Fruit fly (Drosophila melanogaster): ENCODE measurements around the gene CG8611.

Gene CG8611

DNA sequence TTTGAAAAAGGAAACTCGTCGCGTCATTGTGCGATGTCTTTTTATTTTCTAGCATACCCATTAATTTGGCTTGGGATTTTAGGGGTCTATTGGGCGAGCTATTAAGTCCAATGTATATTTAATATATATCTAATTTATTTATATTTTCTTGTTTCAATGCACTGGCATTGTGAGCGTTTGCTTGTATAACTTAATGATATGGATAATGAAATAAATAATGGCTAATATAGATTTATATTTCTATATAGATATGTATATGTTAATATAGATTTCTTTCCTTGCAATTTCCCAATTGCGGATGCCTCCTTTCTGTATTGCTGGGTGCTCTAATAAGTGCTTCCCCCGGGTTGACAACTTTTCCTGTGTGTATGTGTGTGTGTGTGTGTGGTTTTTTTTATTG lies 49.6 kb upstream of the CG8611 start (continued):
- TF ChIP-seq corto (GFP tag; optimal IDR thresholded peaks at IDR 0.05) (no peak), tx (GFP tag; optimal IDR thresholded peaks at IDR 0.05) (no peak), Tbp (GFP tag; optimal IDR thresholded peaks at IDR 0.05) (no peak), hkb (optimal IDR thresholded peaks at IDR 0.05) (no peak), hkb (GFP tag; IDR thresholded peaks at IDR 0.05) (no peak), CG13123 (GFP tag; optimal IDR thresholded peaks at IDR 0.05) (no peak), kah (GFP tag; optimal IDR thresholded peaks at IDR 0.05) (no peak), dm (GFP tag; optimal IDR thresholded peaks at IDR 0.05) (no peak), sug (tag; optimal IDR thresholded peaks at IDR 0.05) (no peak), Dip3 (GFP tag; optimal IDR thresholded peaks at IDR 0.05) (no peak), abd-A (tag; optimal IDR thresholded peaks at IDR 0.05) (no peak), tna (GFP tag; IDR thresholded peaks at IDR 0.05; ENCODE audit: partially characterized antibody) (no peak), CTCF (GFP tag; optimal IDR thresholded peaks at IDR 0.05) (no peak), br (optimal IDR thresholded peaks at IDR 0.05) (no peak), CG17385 (GFP tag; optimal IDR thresholded peaks at IDR 0.05) (no peak), exex (tag; optimal IDR thresholded peaks at IDR 0.05) (no peak), CG1832 (GFP tag; optimal IDR thresholded peaks at IDR 0.05) (no peak), CG11093 (GFP tag; IDR thresholded peaks at IDR 0.05) (no peak), Med (GFP tag) (no peak), CG6765 (GFP tag; optimal IDR thresholded peaks at IDR 0.05) (no peak), CG18764 (GFP tag; optimal IDR thresholded peaks at IDR 0.05) (no peak), CoRest (tag; optimal IDR thresholded peaks at IDR 0.05) (peak; percentile 40), CG4282 (GFP tag; optimal IDR thresholded peaks at IDR 0.05) (no peak), C15 (GFP tag; IDR thresholded peaks at IDR 0.05) (no peak), Fer3 (tag; optimal IDR thresholded peaks at IDR 0.05) (no peak), CG17359 (tag; optimal IDR thresholded peaks at IDR 0.05) (peak; percentile 13), nerfin-2 (GFP tag; IDR thresholded peaks at IDR 0.05; ENCODE audit: partially characterized antibody) (no peak), CG11504 (tag; optimal IDR thresholded peaks at IDR 0.05) (peak; percentile 30), Hmr (GFP tag; optimal IDR thresholded peaks at IDR 0.05) (no peak), CG3847 (GFP tag; IDR thresholded peaks at IDR 0.05) (no peak), nom (GFP tag; optimal IDR thresholded peaks at IDR 0.05) (no peak), jigr1 (GFP tag; IDR thresholded peaks at IDR 0.05) (no peak), ftz-f1 (GFP tag; optimal IDR thresholded peaks at IDR 0.05) (no peak), D19A (tag; optimal IDR thresholded peaks at IDR 0.05) (peak; percentile 30), ind (GFP tag; optimal IDR thresholded peaks at IDR 0.05) (no peak), CG32532 (GFP tag; IDR thresholded peaks at IDR 0.05) (no peak), gce (GFP tag; IDR thresholded peaks at IDR 0.05) (no peak), CG11247 (GFP tag; IDR thresholded peaks at IDR 0.05) (no peak), CG5245 (GFP tag; optimal IDR thresholded peaks at IDR 0.05) (no peak), fu2 (GFP tag; optimal IDR thresholded peaks at IDR 0.05) (no peak), Bdp1 (GFP tag; optimal IDR thresholded peaks at IDR 0.05) (no peak), fd64A (GFP tag; optimal IDR thresholded peaks at IDR 0.05) (no peak), CG14965 (GFP tag; optimal IDR thresholded peaks at IDR 0.05; ENCODE audit: borderline replicate concordance) (no peak), Xrp1 (GFP tag; IDR thresholded peaks at IDR 0.05) (peak; percentile 54; the same call in 1 of the 2 replicates), CG14014 (GFP tag; IDR thresholded peaks at IDR 0.05) (no peak), pros (GFP tag; optimal IDR thresholded peaks at IDR 0.05) (no peak), CG31441 (GFP tag; IDR thresholded peaks at IDR 0.05) (peak; percentile 68), Myb (GFP tag; optimal IDR thresholded peaks at IDR 0.05) (no peak)
